ENCODE assay signal across 1 fruit fly cellular context in the genomic region with DNA sequence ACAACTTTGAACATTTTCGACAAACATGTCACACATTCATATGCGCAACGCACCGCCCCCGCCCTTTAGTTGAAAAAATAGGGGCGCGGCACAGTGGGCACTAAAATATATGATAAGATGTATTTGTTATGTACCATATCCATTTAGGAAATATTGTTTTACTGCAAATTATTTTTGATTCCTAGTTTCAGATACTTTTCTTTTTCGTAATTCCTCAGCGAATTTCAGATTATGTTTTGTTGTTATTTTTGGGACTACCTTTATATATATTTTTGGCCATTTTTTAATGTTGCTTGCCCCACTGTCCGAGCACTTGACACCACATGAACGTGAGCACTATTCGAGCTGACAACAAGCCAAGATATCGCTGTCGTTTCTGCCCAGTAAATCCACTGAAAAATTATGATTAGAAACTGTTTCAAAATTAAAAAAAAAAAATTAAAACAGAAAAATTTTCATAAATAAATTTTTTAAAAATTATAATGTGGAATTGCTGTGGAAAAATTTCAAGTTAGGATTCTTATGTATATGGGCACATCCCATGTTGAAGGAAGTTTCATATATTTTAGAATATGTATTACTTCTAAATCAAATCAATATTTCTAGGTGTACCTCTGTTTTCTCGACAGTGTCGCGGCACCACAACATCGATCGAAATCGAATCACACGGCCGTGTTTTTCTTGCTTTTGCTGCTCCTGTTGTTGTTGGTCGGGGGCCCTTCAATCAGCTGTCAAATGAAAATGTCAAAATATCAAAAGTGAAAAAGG.
A peak's percentile ranks its signal among the peaks of the same experiment; 100 is the strongest.
TF ChIP-seq lines count a peak whose summit lies in the region.

No protein-coding gene starts in this region.

TF ChIP-seq in whole organism, embryonic, 481 proteins besides CTCF, POLR2A, EP300 and RAD21 (continued from another document):
- TF ChIP-seq Rfx (GFP tag; IDR thresholded peaks at IDR 0.05; lab: Robert Waterston, UW) (peak; percentile 90), bowl (GFP tag; IDR thresholded peaks at IDR 0.05; lab: Robert Waterston, UW) (peak; percentile 47), crol (GFP tag; IDR thresholded peaks at IDR 0.05; lab: Robert Waterston, UW) (no peak), CG4282 (GFP tag; optimal IDR thresholded peaks at IDR 0.05; lab: Kevin White, UChicago) (peak; percentile 91), CG16813 (GFP tag; IDR thresholded peaks at IDR 0.05; lab: Robert Waterston, UW; ENCODE audit: partially characterized antibody) (peak; percentile 60; the same call in 2 of the 3 replicates), CG2678 (tag; optimal IDR thresholded peaks at IDR 0.05; lab: Kevin White, UChicago) (peak; percentile 95), CG7556 (GFP tag; optimal IDR thresholded peaks at IDR 0.05; lab: Kevin White, UChicago) (peak; percentile 91), D (optimal IDR thresholded peaks at IDR 0.05; lab: Kevin White, UChicago) (no peak), D (GFP tag; optimal IDR thresholded peaks at IDR 0.05; lab: Kevin White, UChicago) (peak; percentile 89), inv (GFP tag; IDR thresholded peaks at IDR 0.05; lab: Robert Waterston, UW; ENCODE audit: partially characterized antibody) (peak; percentile 44; the same call in 1 of the 2 replicates), CG1647 (GFP tag; optimal IDR thresholded peaks at IDR 0.05; lab: Kevin White, UChicago) (peak; percentile 60), CG9215 (GFP tag; IDR thresholded peaks at IDR 0.05; lab: Robert Waterston, UW) (peak; percentile 75), gce (GFP tag; IDR thresholded peaks at IDR 0.05; lab: Robert Waterston, UW) (peak; percentile 66; the same call in 2 of the 3 replicates), tap (tag; optimal IDR thresholded peaks at IDR 0.05; lab: Kevin White, UChicago) (peak; percentile 95), hth (optimal IDR thresholded peaks at IDR 0.05; lab: Kevin White, UChicago) (no peak), CG43689 (GFP tag; IDR thresholded peaks at IDR 0.05; lab: Robert Waterston, UW) (peak; percentile 51), dan (GFP tag; IDR thresholded peaks at IDR 0.05; lab: Robert Waterston, UW) (no peak; the same call in 1 of the 2 replicates), Mrtf (GFP tag; IDR thresholded peaks at IDR 0.05; lab: Robert Waterston, UW) (peak; percentile 88), NC2β (GFP tag; optimal IDR thresholded peaks at IDR 0.05; lab: Kevin White, UChicago) (peak; percentile 70), Sry-β (GFP tag; optimal IDR thresholded peaks at IDR 0.05; lab: Kevin White, UChicago) (peak; percentile 64), YL-1 (GFP tag; optimal IDR thresholded peaks at IDR 0.05; lab: Kevin White, UChicago) (peak; percentile 4), gfzf (GFP tag; optimal IDR thresholded peaks at IDR 0.05; lab: Kevin White, UChicago) (no peak), CG8765 (GFP tag; IDR thresholded peaks at IDR 0.05; lab: Robert Waterston, UW) (peak; percentile 82), CG2875 (GFP tag; optimal IDR thresholded peaks at IDR 0.05; lab: Kevin White, UChicago) (peak; percentile 81), Bteb2 (GFP tag; optimal IDR thresholded peaks at IDR 0.05; lab: Kevin White, UChicago) (peak; percentile 31), pan (optimal IDR thresholded peaks at IDR 0.05; lab: Kevin White, UChicago) (no peak), pan (GFP tag; optimal IDR thresholded peaks at IDR 0.05 in 1 of 2, IDR thresholded peaks at IDR 0.05 in 1 of 2) (peak in 1 of 2 experiments; percentile 90), row (GFP tag; IDR thresholded peaks at IDR 0.05; lab: Robert Waterston, UW) (peak; percentile 97), vnd (GFP tag; IDR thresholded peaks at IDR 0.05; lab: Robert Waterston, UW; ENCODE audit: partially characterized antibody) (peak; percentile 74), CG3163 (GFP tag; optimal IDR thresholded peaks at IDR 0.05; lab: Kevin White, UChicago) (no peak), cg (GFP tag; optimal IDR thresholded peaks at IDR 0.05; lab: Kevin White, UChicago) (no peak), jigr1 (GFP tag; IDR thresholded peaks at IDR 0.05; lab: Robert Waterston, UW) (peak; percentile 74), CG15514 (GFP tag; optimal IDR thresholded peaks at IDR 0.05; lab: Kevin White, UChicago) (peak; percentile 69), al (GFP tag; IDR thresholded peaks at IDR 0.05; lab: Robert Waterston, UW) (peak; percentile 66), Optix (GFP tag; IDR thresholded peaks at IDR 0.05; lab: Robert Waterston, UW) (peak; percentile 65; the same call in 2 of the 3 replicates), br (optimal IDR thresholded peaks at IDR 0.05; lab: Kevin White, UChicago) (no peak), knrl (GFP tag; IDR thresholded peaks at IDR 0.05; lab: Robert Waterston, UW; ENCODE audit: partially characterized antibody) (peak; percentile 59; the same call in 2 of the 3 replicates), CG6175 (GFP tag; IDR thresholded peaks at IDR 0.05; lab: Robert Waterston, UW) (peak; percentile 68), wek (GFP tag; optimal IDR thresholded peaks at IDR 0.05; lab: Kevin White, UChicago) (peak; percentile 39), B-H2 (GFP tag; optimal IDR thresholded peaks at IDR 0.05; lab: Kevin White, UChicago) (peak; percentile 32), MTF-1 (GFP tag; optimal IDR thresholded peaks at IDR 0.05; lab: Kevin White, UChicago; ENCODE audit: borderline replicate concordance) (peak; percentile 69), Dip3 (GFP tag; optimal IDR thresholded peaks at IDR 0.05; lab: Kevin White, UChicago) (no peak), Hand (GFP tag; optimal IDR thresholded peaks at IDR 0.05; lab: Kevin White, UChicago) (peak; percentile 44), Neu2 (GFP tag; optimal IDR thresholded peaks at IDR 0.05; lab: Kevin White, UChicago; ENCODE audit: borderline replicate concordance) (no peak), CG13123 (GFP tag; optimal IDR thresholded peaks at IDR 0.05; lab: Kevin White, UChicago) (peak; percentile 1), Dref (GFP tag; IDR thresholded peaks at IDR 0.05; lab: Robert Waterston, UW) (no peak), peb (GFP tag; IDR thresholded peaks at IDR 0.05; lab: Robert Waterston, UW) (peak; percentile 71; the same call in 1 of the 2 replicates), dpn (GFP tag; optimal IDR thresholded peaks at IDR 0.05; lab: Kevin White, UChicago) (peak; percentile 48 to 59), CG2889 (GFP tag; IDR thresholded peaks at IDR 0.05; lab: Robert Waterston, UW) (peak; percentile 48; the same call in 1 of the 3 replicates), CG15696 (tag; optimal IDR thresholded peaks at IDR 0.05; lab: Kevin White, UChicago) (peak; percentile 91), gcm (GFP tag; optimal IDR thresholded peaks at IDR 0.05; lab: Kevin White, UChicago) (peak; percentile 91), CG2712 (tag; optimal IDR thresholded peaks at IDR 0.05; lab: Kevin White, UChicago) (peak; percentile 96), zfh2 (GFP tag; optimal IDR thresholded peaks at IDR 0.05; lab: Kevin White, UChicago) (no peak)
